Worm (Caenorhabditis elegans): ENCODE results near the gene T25B2.3.

T25B2.3 gene

DNA sequence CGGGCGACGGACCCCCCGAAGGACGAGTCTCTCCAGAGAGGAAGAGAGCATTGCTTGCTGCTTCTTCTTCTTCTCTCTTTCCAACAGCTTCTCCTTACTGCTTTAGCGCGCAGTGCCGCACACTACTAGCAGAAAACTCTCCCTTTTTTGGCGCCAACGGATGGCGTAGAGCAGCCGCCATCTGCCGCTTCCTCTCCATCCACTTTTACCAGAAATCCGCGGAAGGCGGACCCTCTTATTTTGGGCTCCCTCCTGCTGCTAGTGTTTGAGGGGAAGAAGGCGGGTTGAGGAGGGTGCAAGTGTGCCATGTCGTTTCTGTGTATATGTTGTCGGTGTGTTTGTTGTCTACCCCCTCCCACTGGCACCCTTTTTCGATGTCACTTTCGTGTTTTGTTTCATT, 41.5 kb upstream of the T25B2.3 start:
- no peak for TF ChIP-seq B0019.2 (GFP tag; conservative IDR thresholded peaks at IDR 0.05)
- TF ChIP-seq nhr-90 (tag; optimal IDR thresholded peaks at IDR 0.05) = no peak
- TF ChIP-seq zfh-2 (GFP tag; conservative IDR thresholded peaks at IDR 0.05) = peak; percentile 92
- TF ChIP-seq madf-3 (GFP tag; IDR thresholded peaks at IDR 0.05) = 0 out of 2 replicates have a peak, but pooled peaks have one; percentile 35
- no peak for TF ChIP-seq Y53F4B.3 (GFP tag; IDR thresholded peaks at IDR 0.05)
- no peak for TF ChIP-seq C06A6.2 (GFP tag; conservative IDR thresholded peaks at IDR 0.05)
- TF ChIP-seq ztf-25 (GFP tag; IDR thresholded peaks at IDR 0.05) = no peak
- no peak for TF ChIP-seq ztf-22 (GFP tag; optimal IDR thresholded peaks at IDR 0.05)
- no peak for TF ChIP-seq madf-10 (tag; optimal IDR thresholded peaks at IDR 0.05)
- no peak for TF ChIP-seq dpff-1 (tag; optimal IDR thresholded peaks at IDR 0.05)
- no peak for TF ChIP-seq mcd-1 (GFP tag; IDR thresholded peaks at IDR 0.05)
- TF ChIP-seq dox-1 (GFP tag; IDR thresholded peaks at IDR 0.05) = no peak
- no peak for TF ChIP-seq egl-44 (GFP tag; IDR thresholded peaks at IDR 0.05)
- TF ChIP-seq lin-35 (GFP tag; optimal IDR thresholded peaks at IDR 0.05) = no peak
- no peak for TF ChIP-seq nhr-27 (tag; optimal IDR thresholded peaks at IDR 0.05)
- TF ChIP-seq attf-5 (GFP tag; optimal IDR thresholded peaks at IDR 0.05) = no peak
- TF ChIP-seq rpc-1 (optimal IDR thresholded peaks at IDR 0.05) = no peak
- TF ChIP-seq rpc-1 (tag; optimal IDR thresholded peaks at IDR 0.05) = no peak
- no peak for TF ChIP-seq ZK185.1 (tag; optimal IDR thresholded peaks at IDR 0.05; ENCODE audit: poor library complexity, severe bottlenecking)
- TF ChIP-seq ztf-18 (tag; optimal IDR thresholded peaks at IDR 0.05) = no peak
- TF ChIP-seq sea-2 (GFP tag; IDR thresholded peaks at IDR 0.05) = no peak
- peak; percentile 47 for TF ChIP-seq egrh-3 (GFP tag; IDR thresholded peaks at IDR 0.05)
- no peak for TF ChIP-seq F57C9.4 (tag; optimal IDR thresholded peaks at IDR 0.05)
- TF ChIP-seq tbx-9 (tag; optimal IDR thresholded peaks at IDR 0.05; ENCODE audit: borderline replicate concordance) = no peak
- TF ChIP-seq bed-2 (GFP tag; IDR thresholded peaks at IDR 0.05) = no peak
- no peak for TF ChIP-seq fkh-3 (tag; optimal IDR thresholded peaks at IDR 0.05)

DNA sequence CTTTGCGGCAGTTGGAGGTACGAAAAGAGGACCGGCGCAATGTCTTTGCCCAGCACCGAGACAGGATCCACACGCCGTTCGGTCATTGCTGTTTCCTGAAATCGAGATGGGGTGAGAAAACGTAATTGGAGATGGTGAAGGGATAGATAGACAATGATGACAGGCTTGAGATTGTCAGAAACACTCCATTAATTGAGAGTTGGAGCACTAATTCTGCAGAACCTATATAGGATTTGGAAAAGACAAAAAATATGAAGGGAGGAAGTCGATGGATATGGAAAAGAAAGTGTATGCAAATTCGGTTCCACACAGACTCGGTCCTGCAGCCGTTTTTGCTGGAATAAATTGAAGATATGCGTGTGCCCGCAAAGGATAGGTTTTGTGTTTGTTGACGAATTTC, 37.7 kb upstream of the T25B2.3 start, which contains the start of gene Y72A10A.1:
TSS of gene Y72A10A.1 (minus strand) at position 101 of the 400 bp plus-strand sequence.
- no peak for TF ChIP-seq F37B4.10 (GFP tag; IDR thresholded peaks at IDR 0.05)
- TF ChIP-seq T07F8.4 (tag; optimal IDR thresholded peaks at IDR 0.05) = no peak
- TF ChIP-seq bed-2 (GFP tag; IDR thresholded peaks at IDR 0.05) = no peak
- TF ChIP-seq him-1 (tag; optimal IDR thresholded peaks at IDR 0.05) = no peak
- no peak for TF ChIP-seq hrde-1 (tag; optimal IDR thresholded peaks at IDR 0.05; ENCODE audit: borderline replicate concordance)
- no peak for TF ChIP-seq unc-130 (GFP tag; optimal IDR thresholded peaks at IDR 0.05)
- TF ChIP-seq somi-1 (GFP tag; optimal IDR thresholded peaks at IDR 0.05) = no peak
- no peak for TF ChIP-seq F55B11.4 (tag; optimal IDR thresholded peaks at IDR 0.05; ENCODE audit: borderline replicate concordance, insufficient read depth)
- no peak for TF ChIP-seq dpl-1 (GFP tag; optimal IDR thresholded peaks at IDR 0.05)
- TF ChIP-seq F57C9.4 (tag; optimal IDR thresholded peaks at IDR 0.05) = no peak
- no peak for TF ChIP-seq lin-54 (GFP tag; optimal IDR thresholded peaks at IDR 0.05)
- TF ChIP-seq nhr-80 (tag; optimal IDR thresholded peaks at IDR 0.05) = no peak
- TF ChIP-seq ceh-91 (GFP tag; IDR thresholded peaks at IDR 0.05) = no peak
- TF ChIP-seq lin-40 (tag; optimal IDR thresholded peaks at IDR 0.05) = no peak
- TF ChIP-seq F57A8.1 (GFP tag; optimal IDR thresholded peaks at IDR 0.05) = no peak
- TF ChIP-seq zim-3 (tag; optimal IDR thresholded peaks at IDR 0.05) = no peak
- no peak for TF ChIP-seq Y67H2A.10 (GFP tag; conservative IDR thresholded peaks at IDR 0.05)
- no peak for TF ChIP-seq nfyb-1 (GFP tag; IDR thresholded peaks at IDR 0.05)
